Worm (Caenorhabditis elegans): Measurements from ENCODE around the gene Y59E9AL.4.
"Not testable (repeated sequence)": the region's sequence is repeated elsewhere in the genome, so short reads cannot be mapped to it uniquely, and the experiment has no call there.

DNA sequence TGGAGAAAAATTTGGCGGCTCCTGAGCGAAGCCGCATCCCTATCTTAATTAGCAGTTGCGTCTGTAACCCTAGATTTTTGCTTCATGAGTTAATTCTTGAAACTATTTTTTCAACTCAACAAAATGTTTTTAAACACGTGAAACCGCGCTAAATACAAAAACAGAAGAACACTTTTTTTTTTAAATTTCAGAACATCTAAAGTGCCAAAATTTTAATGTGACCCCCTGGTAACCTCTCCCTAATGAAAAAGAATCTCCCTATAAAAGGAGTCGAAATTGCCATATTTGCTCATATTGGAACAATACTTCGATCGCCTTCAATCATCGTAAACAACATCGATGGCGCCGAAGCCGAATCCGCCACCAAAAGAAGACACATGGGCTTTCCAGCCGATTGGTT is 11.6 kb upstream of the Y59E9AL.4 start, which contains the start of gene nsph-4.1:
- not testable (repeated sequence) for TF ChIP-seq attf-4 (tag; optimal IDR thresholded peaks at IDR 0.05); F44E2.7 (GFP tag; IDR thresholded peaks at IDR 0.05); nhr-28 (tag; optimal IDR thresholded peaks at IDR 0.05)

Measured in whole organism, L4 larva.